Fruit fly (Drosophila melanogaster) S2 (cell line): ENCODE measurements around the gene Prosalpha4.

ENCODE experiments used
- CG8478 ChIP-seq: fragments of >200 bp; optimal IDR thresholded peaks from 2 replicates; lab custom pipeline; 2018
- CTCF ChIP-seq, 2 experiments: fragments of >200 bp; optimal IDR thresholded peaks; 2 replicates each; lab custom pipeline; 2018

The Prosalpha4 gene

dm6 chrX:16318858-16319557, 42.9 kb downstream of the Prosalpha4 start:
- no peak for TF ChIP-seq CG8478 (lab: Kevin White, UChicago)
- no peak for TF ChIP-seq CTCF (optimal IDR thresholded peaks at IDR 0.05; lab: Kevin White, UChicago)

- TF ChIP-seq CTCF (optimal IDR thresholded peaks at IDR 0.05; lab: Kevin White, UChicago) (no peak), CG8478 (lab: Kevin White, UChicago) (no peak)
Observed at dm6 chrX:16319558-16319924, 43.5 kb downstream of the Prosalpha4 start.

- TF ChIP-seq CTCF (optimal IDR thresholded peaks at IDR 0.05; lab: Kevin White, UChicago) (no peak), CG8478 (lab: Kevin White, UChicago) (no peak)
Observed at dm6 chrX:16320197-16320921, 44.3 kb downstream of the Prosalpha4 start, which contains the start of gene Cyp1. Gene Cyp1 (minus strand): TSS chrX:16320370.

- no peak for TF ChIP-seq CTCF (optimal IDR thresholded peaks at IDR 0.05; lab: Kevin White, UChicago)
- no peak for TF ChIP-seq CG8478 (lab: Kevin White, UChicago)
Observed at dm6 chrX:16321037-16321436, 45.0 kb downstream of the Prosalpha4 start.

dm6 chrX:16323063-16323462, 47.0 kb downstream of the Prosalpha4 start, which contains the start of the genes CG9917 and CG32579:
Gene CG9917 (minus strand): TSS chrX:16323231.
Gene CG32579 (plus strand): TSS chrX:16323286.
- TF ChIP-seq CTCF (optimal IDR thresholded peaks at IDR 0.05; lab: Kevin White, UChicago) = no peak
- no peak for TF ChIP-seq CG8478 (lab: Kevin White, UChicago)

- no peak for TF ChIP-seq CTCF (optimal IDR thresholded peaks at IDR 0.05; lab: Kevin White, UChicago)
- no peak for TF ChIP-seq CG8478 (lab: Kevin White, UChicago)
Observed at dm6 chrX:16323536-16323935, 47.5 kb downstream of the Prosalpha4 start.

dm6 chrX:16325472-16325871, 49.4 kb downstream of the Prosalpha4 start, which contains the start of gene CalpC:
Gene CalpC (plus strand): TSS chrX:16325763.
- TF ChIP-seq CG8478 (lab: Kevin White, UChicago) = no peak
- TF ChIP-seq CTCF (optimal IDR thresholded peaks at IDR 0.05; lab: Kevin White, UChicago) = no peak
